Fruit fly (Drosophila melanogaster) whole organism, wandering third instar larva: Measurements from ENCODE around the gene Gr61a.

ENCODE experiments used
- Abd-B ChIP-seq: fragments of >200 bp; optimal IDR thresholded peaks from 2 replicates; lab custom pipeline; 2017; ENCODE audit warnings: missing biosample characterization, missing genetic modification characterization
- CG32264 ChIP-seq: fragments of 200-800 bp; sonication (Bioruptor generic); optimal IDR thresholded peaks from 2 replicates; lab custom pipeline; 2016; ENCODE audit warnings: missing biosample characterization, missing genetic modification characterization
- CG9705 ChIP-seq: fragments of 200-800 bp; sonication (Bioruptor generic); optimal IDR thresholded peaks from 2 replicates; lab custom pipeline; 2018; ENCODE audit warnings: missing biosample characterization, mild to moderate bottlenecking, missing genetic modification characterization
- CrebA ChIP-seq: fragments of 200-800 bp; sonication (Bioruptor generic); optimal IDR thresholded peaks from 2 replicates; lab custom pipeline; 2016; ENCODE audit warnings: missing biosample characterization, mild to moderate bottlenecking, missing genetic modification characterization, borderline replicate concordance
- Dfd ChIP-seq: fragments of >200 bp; optimal IDR thresholded peaks from 2 replicates; lab custom pipeline; 2017; ENCODE audit warnings: missing biosample characterization, missing genetic modification characterization
- Dif ChIP-seq: fragments of 200-275, 200-300 bp; sonication (Bioruptor generic); optimal IDR thresholded peaks from 2 replicates; lab custom pipeline; 2018; ENCODE audit warnings: missing biosample characterization, missing genetic modification characterization; ENCODE audit not compliant: partially characterized antibody
- GATAd ChIP-seq: sonication (Bioruptor generic); optimal IDR thresholded peaks from 2 replicates; lab custom pipeline; 2016; ENCODE audit warnings: missing biosample characterization, missing genetic modification characterization
- HLH106 ChIP-seq: fragments of 200-800 bp; optimal IDR thresholded peaks from 3 replicates; lab custom pipeline; 2019; ENCODE audit warnings: missing biosample characterization, mild to moderate bottlenecking, missing genetic modification characterization, moderate library complexity
- Hnf4 ChIP-seq: fragments of 200-800 bp; sonication (Bioruptor generic); optimal IDR thresholded peaks from 2 replicates; lab custom pipeline; 2016; ENCODE audit warnings: missing biosample characterization, mild to moderate bottlenecking, missing genetic modification characterization
- Hr78 ChIP-seq: fragments of >200 bp; optimal IDR thresholded peaks from 2 replicates; lab custom pipeline; 2017; ENCODE audit warnings: missing biosample characterization, missing genetic modification characterization
- Hr83 ChIP-seq: fragments of 200-300 bp; sonication (Bioruptor generic); optimal IDR thresholded peaks from 2 replicates; lab custom pipeline; 2016; ENCODE audit warnings: missing biosample characterization, mild to moderate bottlenecking, missing genetic modification characterization, moderate library complexity; ENCODE audit not compliant: poor library complexity, severe bottlenecking
- Jra ChIP-seq: sonication (Bioruptor generic); optimal IDR thresholded peaks from 2 replicates; lab custom pipeline; 2016; ENCODE audit warnings: missing biosample characterization, missing genetic modification characterization
- Mio ChIP-seq: sonication (Bioruptor generic); optimal IDR thresholded peaks from 2 replicates; lab custom pipeline; 2016; ENCODE audit warnings: missing biosample characterization, missing genetic modification characterization
- Myc ChIP-seq: fragments of >200 bp; optimal IDR thresholded peaks from 2 replicates; lab custom pipeline; 2017
- N ChIP-seq: fragments of >200 bp; optimal IDR thresholded peaks from 2 replicates; lab custom pipeline; 2018; ENCODE audit warnings: missing biosample characterization, missing external identifiers, missing genetic modification characterization
- OdsH ChIP-seq: fragments of 200-800 bp; sonication (Bioruptor generic); optimal IDR thresholded peaks from 2 replicates; lab custom pipeline; 2016; ENCODE audit warnings: missing biosample characterization, mild to moderate bottlenecking, missing genetic modification characterization
- Rel ChIP-seq, 2 experiments: fragments of 200-800 bp; sonication (Bioruptor generic) in 1 of 2; optimal IDR thresholded peaks; 2 replicates in 1 of 2; 3 replicates in 1 of 2; lab custom pipeline; 2016 to 2019; ENCODE audit warnings: mild to moderate bottlenecking in 2 of 2, missing biosample characterization in 2 of 2, missing genetic modification characterization in 2 of 2, moderate library complexity in 1 of 2
- Sp1 ChIP-seq: fragments of 200-800 bp; sonication (Bioruptor generic); optimal IDR thresholded peaks from 3 replicates; lab custom pipeline; 2019; ENCODE audit warnings: missing biosample characterization, mild to moderate bottlenecking, missing genetic modification characterization, moderate library complexity
- Vsx2 ChIP-seq: fragments of 200-300, 225-300 bp; sonication (Bioruptor generic); optimal IDR thresholded peaks from 2 replicates; lab custom pipeline; 2018; ENCODE audit warnings: missing biosample characterization, missing genetic modification characterization; ENCODE audit not compliant: partially characterized antibody
- br ChIP-seq: fragments of 200-800 bp; sonication (Bioruptor generic); optimal IDR thresholded peaks from 2 replicates; lab custom pipeline; 2016; ENCODE audit warnings: missing biosample characterization, missing genetic modification characterization
- brk ChIP-seq: fragments of 200-800 bp; sonication (Bioruptor generic); optimal IDR thresholded peaks from 2 replicates; lab custom pipeline; 2016; ENCODE audit warnings: missing biosample characterization, mild to moderate bottlenecking, missing genetic modification characterization
- dl ChIP-seq, 2 experiments: fragments of 175-275, 200-275 bp in 1 of 2; fragments of 200-275 bp in 1 of 2; sonication (Bioruptor generic); optimal IDR thresholded peaks; lab custom pipeline; 2018; ENCODE audit warnings: mild to moderate bottlenecking in 2 of 2, missing biosample characterization in 2 of 2, missing genetic modification characterization in 2 of 2, moderate library complexity in 2 of 2; ENCODE audit not compliant: partially characterized antibody in 2 of 2, insufficient read depth in 1 of 2
- dmrt93B ChIP-seq: fragments of 200-800 bp; sonication (Bioruptor generic); optimal IDR thresholded peaks from 2 replicates; lab custom pipeline; 2018; ENCODE audit warnings: missing biosample characterization, mild to moderate bottlenecking, missing genetic modification characterization
- dsf ChIP-seq: sonication (Bioruptor generic); optimal IDR thresholded peaks from 2 replicates; lab custom pipeline; 2016; ENCODE audit warnings: missing biosample characterization, missing genetic modification characterization, borderline replicate concordance
- ey ChIP-seq: fragments of 200-800 bp; sonication (Bioruptor generic); optimal IDR thresholded peaks from 2 replicates; lab custom pipeline; 2016; ENCODE audit warnings: missing biosample characterization, missing genetic modification characterization
- foxo ChIP-seq, 2 experiments: fragments of 200-800 bp; sonication (Bioruptor generic); optimal IDR thresholded peaks; 2 replicates in 1 of 2; 3 replicates in 1 of 2; lab custom pipeline; 2016 to 2017; ENCODE audit warnings: missing biosample characterization in 2 of 2, missing genetic modification characterization in 2 of 2
- fru ChIP-seq: fragments of 200-800 bp; sonication (Bioruptor generic); optimal IDR thresholded peaks from 3 replicates; lab custom pipeline; 2016; ENCODE audit warnings: missing biosample characterization, mild to moderate bottlenecking, missing genetic modification characterization
- h ChIP-seq: fragments of 200-800 bp; sonication (Bioruptor generic); optimal IDR thresholded peaks from 3 replicates; lab custom pipeline; 2016; ENCODE audit warnings: missing biosample characterization, mild to moderate bottlenecking, missing genetic modification characterization
- jim ChIP-seq: fragments of 175-275, 200-325 bp; sonication (Bioruptor generic); optimal IDR thresholded peaks from 2 replicates; lab custom pipeline; 2016; ENCODE audit warnings: missing biosample characterization, mild to moderate bottlenecking, missing genetic modification characterization
- lola ChIP-seq: fragments of >200 bp; optimal IDR thresholded peaks from 2 replicates; lab custom pipeline; 2017; ENCODE audit warnings: missing biosample characterization, missing genetic modification characterization
- pan ChIP-seq: fragments of >200 bp; optimal IDR thresholded peaks from 2 replicates; lab custom pipeline; 2017
- psq ChIP-seq: fragments of 200-800 bp; sonication (Bioruptor generic); optimal IDR thresholded peaks from 3 replicates; lab custom pipeline; 2017; ENCODE audit warnings: missing biosample characterization, mild to moderate bottlenecking, missing genetic modification characterization, moderate library complexity
- rgr ChIP-seq: fragments of 200-800 bp; sonication (Bioruptor generic); optimal IDR thresholded peaks from 3 replicates; lab custom pipeline; 2016; ENCODE audit warnings: missing biosample characterization, mild to moderate bottlenecking, missing genetic modification characterization
- sage ChIP-seq: fragments of 200-800 bp; sonication (Bioruptor generic); optimal IDR thresholded peaks from 2 replicates; lab custom pipeline; 2016; ENCODE audit warnings: missing biosample characterization, mild to moderate bottlenecking, missing genetic modification characterization
- sv ChIP-seq: fragments of 200-800 bp; sonication (Bioruptor generic); optimal IDR thresholded peaks from 3 replicates; lab custom pipeline; 2016; ENCODE audit warnings: missing biosample characterization, missing genetic modification characterization
- tai ChIP-seq: sonication (Bioruptor generic); optimal IDR thresholded peaks from 2 replicates; lab custom pipeline; 2016; ENCODE audit warnings: missing biosample characterization, missing genetic modification characterization
- usp ChIP-seq: fragments of >200 bp; optimal IDR thresholded peaks from 2 replicates; lab custom pipeline; 2017; ENCODE audit warnings: missing biosample characterization, missing genetic modification characterization
- woc ChIP-seq: sonication (Bioruptor generic); optimal IDR thresholded peaks from 2 replicates; lab custom pipeline; 2016; ENCODE audit warnings: missing biosample characterization, mild to moderate bottlenecking, missing genetic modification characterization

The Gr61a gene

dm6 chr3L:802700-803273 lies 38.5 kb upstream of the Gr61a start:
- peak; percentile 91 for TF ChIP-seq woc (GFP tag; lab: Kevin White, UChicago)
- no peak for TF ChIP-seq pan (lab: Kevin White, UChicago)
- TF ChIP-seq psq (GFP tag; lab: Kevin White, UChicago): peak; percentile 92
- TF ChIP-seq Mio (GFP tag; lab: Kevin White, UChicago): peak; percentile 88
- no peak for TF ChIP-seq usp (GFP tag; lab: Kevin White, UChicago)
- peak; percentile 73 for TF ChIP-seq CrebA (GFP tag; lab: Kevin White, UChicago)
- peak; percentile 94 for TF ChIP-seq CG32264
- TF ChIP-seq sv (GFP tag; lab: Kevin White, UChicago): peak; percentile 75
- TF ChIP-seq br: peak; percentile 98
- TF ChIP-seq brk: peak; percentile 92
- peak; percentile 90 for TF ChIP-seq Hr83 (GFP tag; lab: Kevin White, UChicago)
- TF ChIP-seq GATAd (GFP tag; lab: Kevin White, UChicago): peak; percentile 78
- TF ChIP-seq dsf (GFP tag; lab: Kevin White, UChicago): peak; percentile 87
- no peak for TF ChIP-seq Abd-B (GFP tag; lab: Kevin White, UChicago)
- TF ChIP-seq HLH106: peak; percentile 96
- TF ChIP-seq Sp1 (GFP tag; lab: Kevin White, UChicago): peak; percentile 94
- TF ChIP-seq Hnf4 (GFP tag; lab: Kevin White, UChicago): peak; percentile 98
- TF ChIP-seq Rel (GFP tag; optimal IDR thresholded peaks at IDR 0.05; lab: Kevin White, UChicago): peak; percentile 68
- TF ChIP-seq Rel (tag; optimal IDR thresholded peaks at IDR 0.05; lab: Kevin White, UChicago): peak; percentile 84
- peak; percentile 97 for TF ChIP-seq tai
- peak; percentile 97 for TF ChIP-seq ey (GFP tag; lab: Kevin White, UChicago)
- TF ChIP-seq Dfd (GFP tag; lab: Kevin White, UChicago): no peak
- TF ChIP-seq Dif (GFP tag; lab: Kevin White, UChicago): no peak
- TF ChIP-seq N (GFP tag; lab: Kevin White, UChicago): no peak
- TF ChIP-seq rgr (GFP tag; lab: Kevin White, UChicago): peak; percentile 97
- TF ChIP-seq Vsx2 (GFP tag; lab: Kevin White, UChicago): no peak
- no peak for TF ChIP-seq Hr78
- TF ChIP-seq CG9705 (GFP tag; lab: Kevin White, UChicago): peak; percentile 94
- peak; percentile 95 for TF ChIP-seq fru (GFP tag; lab: Kevin White, UChicago)
- peak; percentile 95 for TF ChIP-seq Jra
- TF ChIP-seq Myc (lab: Kevin White, UChicago): no peak
- peak; percentile 94 for TF ChIP-seq sage (GFP tag; lab: Kevin White, UChicago)
- TF ChIP-seq h (GFP tag; lab: Kevin White, UChicago): peak; percentile 97
- peak; percentile 96 for TF ChIP-seq OdsH (GFP tag; lab: Kevin White, UChicago)
- no peak for TF ChIP-seq dl (GFP tag; optimal IDR thresholded peaks at IDR 0.05; lab: Kevin White, UChicago; ENCODE audit: insufficient read depth in 1 of 2, partially characterized antibody in 2 of 2)
- TF ChIP-seq jim (GFP tag; lab: Kevin White, UChicago): peak; percentile 71
- TF ChIP-seq lola: no peak
- TF ChIP-seq dmrt93B (GFP tag; lab: Kevin White, UChicago): peak; percentile 93
- TF ChIP-seq foxo (GFP tag; optimal IDR thresholded peaks at IDR 0.05; lab: Kevin White, UChicago): peak; percentile 76 to 98
- TF ChIP-seq, all 38 proteins: peak for 27

- no peak for TF ChIP-seq woc (GFP tag; lab: Kevin White, UChicago)
- no peak for TF ChIP-seq Jra
- TF ChIP-seq CrebA (GFP tag; lab: Kevin White, UChicago): no peak
- TF ChIP-seq Hnf4 (GFP tag; lab: Kevin White, UChicago): no peak
- TF ChIP-seq rgr (GFP tag; lab: Kevin White, UChicago): no peak
- no peak for TF ChIP-seq foxo (GFP tag; optimal IDR thresholded peaks at IDR 0.05; lab: Kevin White, UChicago)
- no peak for TF ChIP-seq br
- no peak for TF ChIP-seq jim (GFP tag; lab: Kevin White, UChicago)
- TF ChIP-seq psq (GFP tag; lab: Kevin White, UChicago): no peak
- TF ChIP-seq brk: no peak
- TF ChIP-seq Hr78: no peak
- TF ChIP-seq Sp1 (GFP tag; lab: Kevin White, UChicago): no peak
- no peak for TF ChIP-seq CG32264
- no peak for TF ChIP-seq Rel (GFP tag; optimal IDR thresholded peaks at IDR 0.05; lab: Kevin White, UChicago)
- TF ChIP-seq Rel (tag; optimal IDR thresholded peaks at IDR 0.05; lab: Kevin White, UChicago): no peak
- TF ChIP-seq dmrt93B (GFP tag; lab: Kevin White, UChicago): no peak
- no peak for TF ChIP-seq GATAd (GFP tag; lab: Kevin White, UChicago)
- no peak for TF ChIP-seq Hr83 (GFP tag; lab: Kevin White, UChicago)
- no peak for TF ChIP-seq Dfd (GFP tag; lab: Kevin White, UChicago)
Observed at dm6 chr3L:803951-804350, 37.3 kb upstream of the Gr61a start, which contains the start of gene CG13898. CG13898 (minus strand) TSS chr3L:804051.
